Fruit fly (Drosophila melanogaster) whole organism, pupa: Measurements from ENCODE around the gene CG14507.

ENCODE experiments used
- CG13204 ChIP-seq: fragments of 200-800 bp; sonication (Bioruptor generic); optimal IDR thresholded peaks from 2 replicates; lab custom pipeline; 2018; ENCODE audit warnings: missing biosample characterization, mild to moderate bottlenecking, missing genetic modification characterization, moderate library complexity
- CG14655 ChIP-seq: fragments of 200-800 bp; sonication (Bioruptor generic); optimal IDR thresholded peaks from 3 replicates; lab custom pipeline; 2017; ENCODE audit warnings: mild to moderate bottlenecking, missing biosample characterization, missing genetic modification reagents, missing genetic modification characterization
- CG15710 ChIP-seq: fragments of 200-800 bp; sonication (Bioruptor generic); optimal IDR thresholded peaks from 2 replicates; lab custom pipeline; 2018; ENCODE audit warnings: missing biosample characterization, mild to moderate bottlenecking, missing genetic modification characterization, moderate library complexity
- CG17806 ChIP-seq: fragments of 200-800 bp; sonication (Bioruptor generic); optimal IDR thresholded peaks from 2 replicates; lab custom pipeline; 2018; ENCODE audit warnings: missing biosample characterization, mild to moderate bottlenecking, missing genetic modification characterization, moderate library complexity
- CG32121 ChIP-seq: fragments of 200-800 bp; sonication (Bioruptor generic); IDR thresholded peaks from 2 replicates; pipeline ENCODE4 v1.3.6; 2022; ENCODE audit warnings: missing biosample characterization, missing genetic modification characterization
- CG34367 ChIP-seq: fragments of 200-800 bp; sonication (Bioruptor generic); optimal IDR thresholded peaks from 2 replicates; lab custom pipeline; 2018; ENCODE audit warnings: missing biosample characterization, mild to moderate bottlenecking, missing genetic modification characterization
- CG4496 ChIP-seq: fragments of 200-800 bp; sonication (Bioruptor generic); IDR thresholded peaks from 3 replicates; pipeline ENCODE4 v1.3.6; 2022; ENCODE audit warnings: missing biosample characterization, missing genetic modification characterization
- CG8301 ChIP-seq: fragments of 200-800 bp; sonication (Bioruptor generic); optimal IDR thresholded peaks from 2 replicates; lab custom pipeline; 2018; ENCODE audit warnings: missing biosample characterization, mild to moderate bottlenecking, missing genetic modification characterization
- CG9948 ChIP-seq: fragments of 200-800 bp; sonication (Bioruptor generic); optimal IDR thresholded peaks from 2 replicates; lab custom pipeline; 2018; ENCODE audit warnings: missing biosample characterization, mild to moderate bottlenecking, missing genetic modification characterization, moderate library complexity
- D1 ChIP-seq: fragments of 200-800 bp; sonication (Bioruptor generic); optimal IDR thresholded peaks from 2 replicates; lab custom pipeline; 2018; ENCODE audit warnings: missing biosample characterization, mild to moderate bottlenecking, missing genetic modification characterization, moderate library complexity
- EcR ChIP-seq: fragments of 200-800 bp; sonication (Bioruptor generic); optimal IDR thresholded peaks from 3 replicates; lab custom pipeline; 2019; ENCODE audit warnings: missing biosample characterization, missing genetic modification characterization, mild to moderate bottlenecking, moderate library complexity, missing genetic modification reagents
- Ets98B ChIP-seq: fragments of 200-800 bp; sonication (Bioruptor generic); IDR thresholded peaks from 2 replicates; pipeline ENCODE4 v1.3.6; 2022; ENCODE audit warnings: missing biosample characterization, missing genetic modification characterization
- Pif1A ChIP-seq: fragments of 200-800 bp; sonication (Bioruptor generic); optimal IDR thresholded peaks from 3 replicates; lab custom pipeline; 2016; ENCODE audit warnings: missing biosample characterization, missing genetic modification characterization
- Pif1B ChIP-seq: fragments of 200-800 bp; sonication (Bioruptor generic); optimal IDR thresholded peaks from 3 replicates; lab custom pipeline; 2016; ENCODE audit warnings: missing biosample characterization, missing genetic modification characterization
- Snoo ChIP-seq: fragments of 200-800 bp; sonication (Bioruptor generic); optimal IDR thresholded peaks from 3 replicates; lab custom pipeline; 2017; ENCODE audit warnings: missing biosample characterization, mild to moderate bottlenecking, missing genetic modification characterization, inconsistent platforms
- fd96Ca ChIP-seq: fragments of 200-800 bp; sonication (Bioruptor generic); IDR thresholded peaks from 3 replicates; pipeline ENCODE4 v1.3.6; 2022; ENCODE audit warnings: missing biosample characterization, missing genetic modification characterization
- gl ChIP-seq: fragments of 200-800 bp; sonication (Bioruptor generic); optimal IDR thresholded peaks from 2 replicates; lab custom pipeline; 2018; ENCODE audit warnings: missing biosample characterization, mild to moderate bottlenecking, missing genetic modification characterization
- rn ChIP-seq: fragments of 200-800 bp; sonication (Bioruptor generic); IDR thresholded peaks from 2 replicates; pipeline ENCODE4 v1.3.6; 2022; ENCODE audit warnings: missing biosample characterization, missing genetic modification characterization

CG14507 gene

dm6 chr3R:29194957-29195356, 32.6 kb downstream of the CG14507 start, which contains the start of gene jus:
TSS of gene jus (minus strand) at chr3R:29194994.
- no peak for TF ChIP-seq D1 (tag; lab: Kevin White, UChicago)
- no peak for TF ChIP-seq CG34367 (tag; lab: Kevin White, UChicago)
- TF ChIP-seq Pif1B: no peak
- no peak for TF ChIP-seq Pif1A (GFP tag; lab: Kevin White, UChicago)
- no peak for TF ChIP-seq CG14655 (GFP tag; lab: Kevin White, UChicago)
- no peak for TF ChIP-seq CG4496 (GFP tag; lab: Robert Waterston, UW)
- no peak for TF ChIP-seq CG8301 (tag; lab: Kevin White, UChicago)
- no peak for TF ChIP-seq CG9948 (tag; lab: Kevin White, UChicago)
- no peak for TF ChIP-seq gl (tag; lab: Kevin White, UChicago)
- no peak for TF ChIP-seq CG32121 (GFP tag; lab: Robert Waterston, UW)
- no peak for TF ChIP-seq CG13204
- no peak for TF ChIP-seq rn (GFP tag; lab: Robert Waterston, UW)
- TF ChIP-seq Ets98B (GFP tag; lab: Robert Waterston, UW): no peak
- no peak for TF ChIP-seq CG17806 (tag; lab: Kevin White, UChicago)
- no peak for TF ChIP-seq fd96Ca (GFP tag; lab: Robert Waterston, UW)
- no peak for TF ChIP-seq CG15710 (tag; lab: Kevin White, UChicago)

- TF ChIP-seq CG15710 (tag; lab: Kevin White, UChicago) (no peak), Ets98B (GFP tag; lab: Robert Waterston, UW) (no peak), CG4496 (GFP tag; lab: Robert Waterston, UW) (0 out of 3 replicates have a peak, but pooled peaks have one; percentile 14), CG13204 (no peak), CG14655 (GFP tag; lab: Kevin White, UChicago) (no peak), rn (GFP tag; lab: Robert Waterston, UW) (no peak), Snoo (tag; lab: Kevin White, UChicago) (no peak), CG17806 (tag; lab: Kevin White, UChicago) (no peak), EcR (no peak)
Measured at dm6 chr3R:29190984-29191383, 36.5 kb downstream of the CG14507 start.
